Worm (Caenorhabditis elegans): ENCODE data around the gene str-45.

The str-45 gene

DNA sequence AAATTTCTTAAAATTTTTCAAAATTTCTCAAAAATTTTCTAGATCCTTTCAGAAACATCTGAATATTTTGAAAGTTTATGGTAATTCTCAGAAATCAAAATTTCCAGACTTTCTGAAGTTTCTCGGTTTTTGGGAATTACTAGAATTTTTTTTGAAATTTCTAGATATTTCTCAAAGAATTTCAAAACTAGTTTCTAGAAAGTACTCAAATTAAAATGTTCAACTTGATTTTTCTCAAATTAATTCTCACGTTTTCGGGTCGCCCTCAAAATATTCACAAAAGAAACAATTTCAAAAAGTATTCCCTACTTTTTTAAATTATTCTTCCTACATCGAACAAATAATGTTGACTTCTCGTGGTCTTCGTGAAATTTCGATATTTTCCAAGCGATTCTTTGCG lies 21.0 kb downstream of the str-45 start, which contains the start of gene T09F5.10:
Gene T09F5.10 (plus strand): TSS at position 301 of the 400 bp plus-strand sequence.
- no peak for TF ChIP-seq nhr-84 (tag; optimal IDR thresholded peaks at IDR 0.05)
- TF ChIP-seq ces-1 (GFP tag; optimal IDR thresholded peaks at IDR 0.05) = no peak
- TF ChIP-seq pqm-1 (tag; optimal IDR thresholded peaks at IDR 0.05) = no peak
- no peak for TF ChIP-seq xbp-1 (tag; optimal IDR thresholded peaks at IDR 0.05)
- TF ChIP-seq alr-1 (tag; optimal IDR thresholded peaks at IDR 0.05; ENCODE audit: borderline replicate concordance) = no peak
- no peak for TF ChIP-seq nhr-85 (tag)
- no peak for TF ChIP-seq hlh-4 (tag; optimal IDR thresholded peaks at IDR 0.05)
- no peak for TF ChIP-seq ceh-88 (GFP tag; IDR thresholded peaks at IDR 0.05)
- no peak for TF ChIP-seq nhr-237 (tag; optimal IDR thresholded peaks at IDR 0.05)
- no peak for TF ChIP-seq ztf-4 (tag; optimal IDR thresholded peaks at IDR 0.05)
- no peak for TF ChIP-seq mef-2 (tag; optimal IDR thresholded peaks at IDR 0.05)
- TF ChIP-seq lin-35 (GFP tag; optimal IDR thresholded peaks at IDR 0.05) = no peak
- TF ChIP-seq unc-86 (tag; optimal IDR thresholded peaks at IDR 0.05) = no peak
- no peak for TF ChIP-seq nhr-47 (tag; optimal IDR thresholded peaks at IDR 0.05)
- TF ChIP-seq skn-1 (tag; optimal IDR thresholded peaks at IDR 0.05) = no peak
- no peak for TF ChIP-seq C04F5.9 (tag; optimal IDR thresholded peaks at IDR 0.05)

DNA sequence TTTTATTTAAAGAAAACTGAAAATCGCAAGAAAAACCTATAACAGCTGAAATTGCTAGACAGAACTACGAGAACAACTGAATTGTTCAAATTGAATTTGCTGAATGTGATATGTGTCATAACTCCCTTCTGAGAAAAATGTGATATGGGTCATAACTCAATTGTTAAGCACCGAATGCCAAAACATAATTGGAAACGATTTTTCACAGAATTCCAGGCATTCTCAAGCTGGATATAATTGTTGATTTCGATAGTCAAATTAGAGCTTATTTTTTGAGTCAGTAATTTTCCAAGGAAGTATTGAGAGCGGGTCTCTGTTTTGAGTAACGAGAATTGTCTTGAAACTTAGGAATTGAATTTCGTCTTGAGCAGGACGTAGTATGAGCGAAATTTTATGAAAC lies 23.1 kb downstream of the str-45 start:
- TF ChIP-seq hlh-4 (tag; optimal IDR thresholded peaks at IDR 0.05) = peak; percentile 54
- peak; percentile 59 for TF ChIP-seq nhr-71 (tag; optimal IDR thresholded peaks at IDR 0.05)
- TF ChIP-seq C34B4.2 (tag; optimal IDR thresholded peaks at IDR 0.05) = no peak
- peak; percentile 13 for TF ChIP-seq nhr-11 (tag; optimal IDR thresholded peaks at IDR 0.05)
- no peak for TF ChIP-seq nhr-85 (tag)
- no peak for TF ChIP-seq unc-98 (GFP tag; IDR thresholded peaks at IDR 0.05)
- no peak for TF ChIP-seq ceh-88 (GFP tag; IDR thresholded peaks at IDR 0.05)
- no peak for TF ChIP-seq swsn-7 (tag; optimal IDR thresholded peaks at IDR 0.05)
- no peak for TF ChIP-seq lin-35 (GFP tag; optimal IDR thresholded peaks at IDR 0.05)
- peak; percentile 62 for TF ChIP-seq nhr-47 (tag; optimal IDR thresholded peaks at IDR 0.05)
- no peak for TF ChIP-seq sptf-1 (tag; optimal IDR thresholded peaks at IDR 0.05)
- TF ChIP-seq fkh-8 (tag; optimal IDR thresholded peaks at IDR 0.05) = peak; percentile 58
- no peak for TF ChIP-seq alr-1 (tag; optimal IDR thresholded peaks at IDR 0.05; ENCODE audit: borderline replicate concordance)
- no peak for TF ChIP-seq nhr-12 (tag; optimal IDR thresholded peaks at IDR 0.05)

DNA sequence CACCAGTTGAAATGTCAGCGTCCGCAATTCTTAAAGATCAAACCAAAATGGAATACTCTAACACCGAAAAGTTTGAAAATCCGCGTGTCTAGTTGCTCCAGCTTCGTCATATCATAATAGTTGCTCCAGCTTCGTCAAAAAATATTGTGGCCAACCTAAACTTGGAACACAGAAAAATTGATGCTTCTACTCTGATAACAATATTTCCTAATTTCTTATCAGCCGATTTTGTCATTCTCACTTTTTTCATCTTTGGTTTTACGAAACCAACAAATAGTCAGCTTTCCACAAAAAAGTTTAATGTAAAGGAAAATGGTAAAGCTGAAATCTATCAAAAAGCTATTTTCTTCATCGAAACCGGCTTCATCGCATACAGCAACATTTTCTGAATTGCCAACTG lies 23.6 kb downstream of the str-45 start, which contains the start of gene fbxa-84:
Gene fbxa-84 (plus strand): TSS at position 34 of the 400 bp plus-strand sequence.
- TF ChIP-seq efl-1 (optimal IDR thresholded peaks at IDR 0.05) (no peak), efl-1 (GFP tag; optimal IDR thresholded peaks at IDR 0.05 in 1 of 2) (peak in 1 of 2 experiments; percentile 83), nhr-19 (GFP tag; conservative IDR thresholded peaks at IDR 0.05) (no peak), snpc-4 (tag; optimal IDR thresholded peaks at IDR 0.05) (no peak), ces-1 (GFP tag; optimal IDR thresholded peaks at IDR 0.05) (no peak), ama-1 (optimal IDR thresholded peaks at IDR 0.05) (no peak), elt-2 (tag; optimal IDR thresholded peaks at IDR 0.05) (peak; percentile 5), ets-5 (GFP tag; IDR thresholded peaks at IDR 0.05) (no peak), nhr-77 (tag; optimal IDR thresholded peaks at IDR 0.05) (no peak)

DNA sequence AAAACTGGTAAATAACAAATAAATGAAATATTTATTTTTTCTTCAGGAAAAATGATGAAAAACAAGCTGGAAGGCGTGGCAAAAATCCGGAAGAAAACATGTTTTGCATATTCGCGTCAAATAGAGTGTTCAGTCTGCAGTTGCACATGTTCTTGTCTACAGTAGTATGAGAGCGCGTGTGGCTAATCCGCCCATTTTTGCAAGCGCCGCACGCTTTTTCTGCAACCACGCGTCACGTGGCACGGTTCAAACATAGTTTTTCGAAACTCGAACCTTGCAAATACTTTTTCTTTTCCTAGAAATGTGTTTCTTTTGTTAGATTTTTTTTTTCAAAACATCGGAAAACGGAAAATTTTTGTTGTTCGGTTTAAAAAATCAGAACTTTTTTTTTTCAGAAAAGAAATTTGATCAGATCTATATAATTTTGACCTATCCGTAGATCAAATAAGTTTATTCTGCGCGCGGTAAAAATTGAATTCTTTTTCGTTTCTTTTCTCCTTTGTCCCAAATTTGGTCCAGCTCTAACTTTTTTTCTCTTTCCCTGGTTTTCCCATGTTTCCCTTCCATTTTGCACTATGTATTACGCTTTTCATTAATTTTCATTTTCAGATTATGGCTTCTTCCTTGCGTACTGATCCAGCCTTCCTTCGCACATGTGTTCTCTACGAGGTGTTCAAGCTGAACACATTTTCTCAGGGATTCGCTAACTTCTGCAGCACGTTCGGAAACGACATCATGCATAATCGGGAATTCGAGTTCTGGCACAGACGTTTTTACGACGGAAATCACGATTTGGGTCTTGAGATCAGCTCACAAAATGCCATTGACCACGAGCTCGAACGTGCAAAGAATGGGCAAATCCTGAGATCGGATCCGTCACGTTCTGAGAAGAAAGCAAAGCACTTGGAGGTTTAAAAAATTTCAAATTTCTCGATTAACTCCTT lies 25.6 kb downstream of the str-45 start, which contains the start of gene Y75B12B.1:
Gene Y75B12B.1 (plus strand): TSS at position 603 of the 944 bp plus-strand sequence.
- no peak for TF ChIP-seq unc-86 (tag; optimal IDR thresholded peaks at IDR 0.05)
- no peak for TF ChIP-seq efl-1 (optimal IDR thresholded peaks at IDR 0.05)
- peak in 1 of 2 experiments; percentile 90 for TF ChIP-seq efl-1 (GFP tag; optimal IDR thresholded peaks at IDR 0.05 in 1 of 2)

DNA sequence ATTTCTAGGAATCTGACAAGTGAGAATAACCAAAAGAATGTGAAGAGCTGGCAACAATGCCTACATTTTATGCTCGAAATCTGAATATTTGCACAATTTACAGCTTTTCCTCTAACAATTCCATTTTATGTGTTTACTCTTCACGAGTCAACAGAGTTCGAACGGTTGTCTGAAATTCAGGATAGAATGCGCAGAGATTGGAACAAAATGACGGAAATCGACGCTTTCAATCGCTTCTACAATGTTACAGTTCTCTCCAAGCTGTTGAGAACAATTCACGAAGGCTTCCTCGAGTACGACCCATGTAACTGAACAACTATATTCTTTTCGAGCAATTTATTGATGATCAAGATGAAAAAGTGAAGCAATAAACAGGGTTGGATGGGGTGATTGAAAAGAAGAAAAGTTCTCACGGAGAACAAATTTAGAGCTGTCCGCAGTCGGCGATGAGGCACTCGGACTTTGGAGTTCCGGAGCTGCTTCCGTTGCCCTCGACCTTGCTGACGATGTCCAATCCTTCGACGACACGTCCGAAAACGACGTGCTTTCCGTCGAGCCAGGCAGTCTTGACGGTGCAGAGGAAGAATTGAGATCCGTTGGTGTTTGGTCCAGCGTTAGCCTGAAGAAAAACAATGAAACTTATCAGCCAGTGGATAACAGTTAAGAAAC lies 27.6 kb downstream of the str-45 start, which contains the start of gene Y75B12B.3:
Gene Y75B12B.3 (minus strand): TSS at position 21 of the 669 bp plus-strand sequence.
- TF ChIP-seq ceh-90 (tag; optimal IDR thresholded peaks at IDR 0.05) (no peak), F16B12.6 (tag; optimal IDR thresholded peaks at IDR 0.05) (no peak), blmp-1 (tag; optimal IDR thresholded peaks at IDR 0.05) (no peak), lin-15B (tag; optimal IDR thresholded peaks at IDR 0.05) (no peak), ceh-88 (GFP tag; IDR thresholded peaks at IDR 0.05) (no peak), fos-1 (tag; optimal IDR thresholded peaks at IDR 0.05) (no peak), ceh-63 (GFP tag; optimal IDR thresholded peaks at IDR 0.05) (no peak), dsc-1 (tag; optimal IDR thresholded peaks at IDR 0.05) (no peak), ztf-4 (tag; optimal IDR thresholded peaks at IDR 0.05) (no peak), C04F5.9 (tag; optimal IDR thresholded peaks at IDR 0.05) (no peak), lir-3 (tag; optimal IDR thresholded peaks at IDR 0.05; ENCODE audit: poor library complexity) (no peak), nhr-77 (tag; optimal IDR thresholded peaks at IDR 0.05) (no peak), skn-1 (tag; optimal IDR thresholded peaks at IDR 0.05) (no peak), hpl-2 (GFP tag; optimal IDR thresholded peaks at IDR 0.05) (no peak), Y116A8C.19 (tag; optimal IDR thresholded peaks at IDR 0.05; ENCODE audit: borderline replicate concordance) (no peak), nhr-85 (tag) (peak; percentile 51), fkh-10 (GFP tag; optimal IDR thresholded peaks at IDR 0.05) (no peak), fkh-8 (tag; optimal IDR thresholded peaks at IDR 0.05) (no peak), ama-1 (optimal IDR thresholded peaks at IDR 0.05) (peak; percentile 93)

Measured in whole organism, L1 larva.